Fruit fly (Drosophila melanogaster) whole organism, larva: ENCODE data around the gene sl.

Source experiments
- noc ChIP-seq: fragments of 200-800 bp; sonication (Bioruptor generic); optimal IDR thresholded peaks from 3 replicates; lab custom pipeline; 2019; ENCODE audit warnings: missing biosample characterization, mild to moderate bottlenecking, missing genetic modification characterization, moderate library complexity

The sl gene

DNA sequence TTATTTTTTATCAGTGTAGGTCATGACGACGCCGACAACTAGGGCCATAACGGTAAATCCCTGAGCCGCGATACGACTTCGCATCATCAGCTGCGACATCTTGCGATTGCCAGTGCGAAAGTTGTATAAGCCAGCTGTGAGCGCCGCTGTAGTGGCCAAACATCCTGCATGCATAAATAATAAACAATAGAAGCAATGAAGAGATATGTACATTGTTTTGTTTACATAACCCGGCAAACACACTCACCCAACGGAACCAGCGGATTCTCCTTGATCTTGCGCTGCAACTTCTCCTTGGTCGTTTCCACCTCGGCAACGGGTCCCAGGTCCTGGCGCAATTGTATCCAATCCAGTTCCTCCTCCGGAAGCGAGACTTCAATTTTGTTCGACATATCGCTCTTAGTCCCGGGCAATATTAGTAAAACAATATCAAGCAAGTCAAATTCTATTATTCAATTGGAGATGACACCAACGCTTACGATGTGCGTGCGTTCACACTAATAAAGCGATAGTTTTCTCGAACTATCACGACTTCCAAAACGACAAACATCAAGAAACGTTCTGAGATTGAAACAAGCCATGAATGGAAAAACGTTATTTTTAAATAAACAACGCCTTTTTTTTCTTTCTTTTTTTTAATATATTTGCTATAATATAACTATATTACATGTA lies 18.4 kb upstream of the sl start:
- no peak for TF ChIP-seq noc

DNA sequence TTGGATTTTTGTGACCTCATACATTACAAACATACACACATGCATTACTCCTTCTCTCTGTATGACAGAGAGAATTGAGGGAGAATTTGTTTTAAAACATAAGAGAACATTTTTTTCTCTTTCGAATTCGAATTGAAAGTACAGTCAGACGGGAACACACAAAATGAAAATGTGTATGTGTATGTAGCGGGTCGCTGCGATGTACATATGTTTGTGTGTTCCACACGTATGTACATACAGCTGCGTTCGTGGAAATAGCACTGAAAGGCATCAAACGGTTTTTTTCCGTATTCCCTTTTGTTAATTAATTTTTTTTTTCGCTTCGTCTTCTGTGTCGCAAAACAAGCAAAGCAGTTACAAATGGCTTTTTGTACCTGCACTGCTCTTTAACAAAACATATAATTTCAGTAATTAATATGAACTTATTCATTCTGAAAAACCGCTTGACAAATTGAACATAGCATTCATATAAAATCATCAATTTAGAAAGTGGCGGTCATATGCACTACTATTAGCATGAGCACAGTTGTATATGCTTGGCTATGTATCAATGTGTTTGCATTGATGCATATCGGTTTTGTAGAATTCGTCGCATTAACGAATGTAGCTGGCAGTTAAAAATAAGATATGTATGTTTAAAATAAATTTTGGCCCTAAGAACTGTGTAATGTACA lies 17.4 kb upstream of the sl start:
- TF ChIP-seq noc = peak; percentile 98

DNA sequence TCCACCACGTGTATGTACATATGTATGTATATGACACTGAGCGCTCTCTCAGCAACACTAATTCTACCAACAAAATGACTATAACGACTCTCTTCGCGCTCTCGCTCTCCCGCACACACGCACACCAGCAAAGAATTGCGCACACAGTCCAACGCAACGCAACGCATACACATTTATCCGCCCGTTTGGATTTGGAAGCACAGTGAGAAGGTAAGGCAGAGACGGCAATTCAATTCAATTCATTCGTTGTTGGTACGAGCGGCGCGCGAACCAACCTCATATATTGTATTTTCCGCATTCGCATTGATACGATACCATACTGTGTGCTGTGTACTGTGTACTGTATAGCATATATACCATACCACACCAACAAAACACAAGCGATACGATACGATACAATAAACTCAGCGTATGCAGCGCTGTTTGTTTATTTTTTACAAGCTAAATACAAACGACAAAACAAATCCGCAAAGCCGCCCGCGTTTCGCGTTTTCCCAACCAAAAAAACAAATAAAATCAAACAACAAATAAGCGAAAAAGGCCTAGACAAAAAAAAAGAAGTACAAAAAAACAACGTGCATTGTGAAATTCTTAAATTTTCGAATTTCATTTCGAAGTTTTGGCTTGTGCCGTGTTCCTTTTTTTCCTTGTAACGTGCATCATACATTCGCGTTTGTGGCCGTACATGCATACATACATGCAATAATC lies 16.5 kb upstream of the sl start, which contains the start of the genes CG9921 and Dsp1:
TSS of gene CG9921 (minus strand) at position 167 of the 708 bp plus-strand sequence.
TSS of gene Dsp1 (plus strand) at position 179 of the 708 bp plus-strand sequence.
- no peak for TF ChIP-seq noc

DNA sequence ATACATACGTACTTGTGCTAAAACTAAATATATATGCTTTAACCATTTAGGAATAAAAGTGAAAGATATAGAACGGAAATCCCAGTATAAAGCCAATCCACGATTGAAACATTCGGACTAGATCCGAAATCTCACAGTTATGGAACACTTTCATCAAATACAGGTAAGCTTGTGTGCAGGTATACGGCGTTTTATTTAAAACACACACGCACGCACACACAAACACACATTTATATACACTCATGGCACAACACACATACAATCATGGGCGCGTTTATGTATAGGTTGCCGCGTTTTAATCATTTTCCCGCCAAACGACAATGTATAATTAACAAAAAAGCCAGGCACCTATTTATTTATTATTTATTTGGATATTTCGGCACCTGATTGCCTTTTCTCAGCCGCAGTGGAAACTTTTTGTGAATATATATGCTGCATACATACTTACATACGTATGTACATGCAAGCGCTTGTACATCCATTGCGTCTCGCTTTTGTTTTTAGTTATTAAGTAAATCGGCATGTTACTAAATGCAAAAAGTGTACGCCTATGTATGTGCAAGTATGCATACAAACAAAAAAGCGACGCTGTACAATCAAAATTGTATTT lies 15.8 kb upstream of the sl start:
- no peak for TF ChIP-seq noc

DNA sequence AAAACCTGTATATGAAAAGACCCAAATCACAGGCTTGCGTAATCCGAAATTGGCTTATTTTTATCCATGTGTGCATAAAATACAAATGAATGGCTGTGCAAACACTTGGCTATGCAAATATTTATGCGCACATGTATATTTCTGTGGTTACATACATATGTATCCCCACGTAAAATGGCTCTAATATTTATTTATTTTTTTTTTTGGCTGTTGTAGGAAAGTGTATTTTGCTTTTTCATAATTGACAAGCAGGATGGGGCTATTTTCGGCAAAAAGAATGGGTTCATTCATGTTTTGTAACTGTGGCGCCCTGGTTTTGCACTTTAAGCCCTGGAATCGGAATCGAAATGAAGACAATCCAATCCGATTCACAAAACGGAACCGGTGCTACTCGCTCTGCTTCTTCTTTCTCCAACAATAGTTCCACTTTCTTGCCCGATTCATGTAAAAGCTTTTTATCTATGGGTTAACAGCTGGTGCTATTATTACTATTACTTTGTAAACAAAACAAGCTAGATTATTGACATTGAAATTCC lies 14.9 kb upstream of the sl start:
- peak; percentile 69 for TF ChIP-seq noc

DNA sequence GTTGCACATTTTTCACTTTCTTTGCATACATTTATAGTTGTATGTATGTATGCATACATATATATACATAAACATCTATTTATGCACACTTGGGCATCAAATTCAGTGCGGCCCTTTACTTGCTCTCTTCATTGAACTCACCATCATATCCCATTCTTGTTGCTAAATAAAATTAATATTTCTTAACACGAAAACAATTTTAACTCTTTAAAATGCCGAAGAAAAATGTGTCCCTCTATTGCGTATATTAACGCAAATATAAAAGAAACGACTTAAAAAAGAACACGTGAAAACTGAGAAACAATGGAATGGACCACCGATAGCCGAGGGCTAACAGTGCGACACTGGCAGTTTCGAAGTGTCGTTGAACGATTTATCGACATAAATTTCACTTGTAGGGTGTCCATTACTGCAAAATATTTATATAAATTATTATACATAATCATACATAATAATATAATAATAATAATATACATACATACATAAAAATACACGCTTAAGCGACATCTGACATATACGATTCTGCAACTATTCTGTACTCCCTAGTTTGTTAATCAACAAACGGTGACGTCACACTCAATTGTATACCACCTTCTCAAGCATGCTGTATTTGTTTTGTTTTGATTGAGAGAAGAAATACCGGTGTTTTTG lies 8.7 kb downstream of the sl start, which contains the start of the genes U2af50 and PIG-Q:
TSS of gene U2af50 (minus strand) at position 370 of the 651 bp plus-strand sequence.
TSS of gene PIG-Q (plus strand) at position 474 of the 651 bp plus-strand sequence.
- TF ChIP-seq noc = no peak

DNA sequence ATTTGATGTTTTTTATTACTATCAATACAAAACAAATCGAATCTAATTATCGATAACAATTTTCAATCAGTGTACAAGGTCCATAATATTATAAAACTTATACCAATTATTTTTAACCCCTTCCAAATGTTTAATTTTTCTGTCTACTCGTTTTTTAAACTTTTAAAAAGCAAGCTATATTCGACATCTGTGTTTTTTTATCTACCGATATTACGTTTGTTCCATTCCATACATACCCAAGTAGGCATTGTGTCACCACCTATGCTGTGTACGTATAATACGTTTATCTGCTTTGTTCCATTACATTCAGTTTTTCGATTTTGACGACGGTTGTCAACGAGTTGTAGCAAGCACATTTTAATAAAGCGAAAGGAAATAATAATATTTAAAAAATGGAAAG lies 11.2 kb downstream of the sl start, which contains the start of gene nonA:
TSS of gene nonA (plus strand) at position 264 of the 400 bp plus-strand sequence.
- no peak for TF ChIP-seq noc

DNA sequence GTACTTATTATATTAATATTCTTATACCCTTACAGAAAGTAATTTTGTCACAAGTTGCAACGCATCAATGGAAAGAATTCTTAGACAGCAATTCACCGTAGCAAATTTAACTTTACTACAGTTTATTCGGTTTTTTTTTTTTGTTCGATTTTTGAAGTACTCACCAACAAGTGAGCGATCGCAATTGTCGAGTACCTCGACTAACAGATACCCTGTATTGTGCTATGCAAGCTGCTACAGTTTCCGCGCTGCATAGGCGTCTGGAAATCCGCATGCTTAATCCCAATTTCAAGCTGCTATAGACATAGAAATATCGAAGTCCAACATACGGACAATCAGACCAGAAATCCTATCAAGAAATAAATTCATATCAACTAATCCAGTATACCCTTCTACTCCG lies 18.5 kb downstream of the sl start:
- no peak for TF ChIP-seq noc

DNA sequence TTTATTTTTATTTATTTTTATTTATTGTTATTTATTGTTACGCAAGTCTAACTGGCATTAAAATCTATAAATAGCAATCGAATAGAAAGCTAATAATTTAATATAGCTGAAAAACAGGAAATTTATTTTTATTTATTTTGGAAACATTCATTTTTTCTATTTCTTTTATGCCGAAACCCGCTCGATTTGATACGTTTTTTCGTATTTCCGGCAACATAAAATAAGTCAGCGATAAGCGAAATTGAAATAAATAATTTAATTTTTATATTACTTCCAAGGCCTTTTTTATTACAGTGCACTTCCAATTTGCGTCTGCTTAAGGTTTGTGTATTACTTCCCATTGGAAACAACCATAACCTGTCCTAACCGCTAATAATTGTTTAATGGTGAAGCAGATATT lies 21.8 kb downstream of the sl start:
- TF ChIP-seq noc = no peak

DNA sequence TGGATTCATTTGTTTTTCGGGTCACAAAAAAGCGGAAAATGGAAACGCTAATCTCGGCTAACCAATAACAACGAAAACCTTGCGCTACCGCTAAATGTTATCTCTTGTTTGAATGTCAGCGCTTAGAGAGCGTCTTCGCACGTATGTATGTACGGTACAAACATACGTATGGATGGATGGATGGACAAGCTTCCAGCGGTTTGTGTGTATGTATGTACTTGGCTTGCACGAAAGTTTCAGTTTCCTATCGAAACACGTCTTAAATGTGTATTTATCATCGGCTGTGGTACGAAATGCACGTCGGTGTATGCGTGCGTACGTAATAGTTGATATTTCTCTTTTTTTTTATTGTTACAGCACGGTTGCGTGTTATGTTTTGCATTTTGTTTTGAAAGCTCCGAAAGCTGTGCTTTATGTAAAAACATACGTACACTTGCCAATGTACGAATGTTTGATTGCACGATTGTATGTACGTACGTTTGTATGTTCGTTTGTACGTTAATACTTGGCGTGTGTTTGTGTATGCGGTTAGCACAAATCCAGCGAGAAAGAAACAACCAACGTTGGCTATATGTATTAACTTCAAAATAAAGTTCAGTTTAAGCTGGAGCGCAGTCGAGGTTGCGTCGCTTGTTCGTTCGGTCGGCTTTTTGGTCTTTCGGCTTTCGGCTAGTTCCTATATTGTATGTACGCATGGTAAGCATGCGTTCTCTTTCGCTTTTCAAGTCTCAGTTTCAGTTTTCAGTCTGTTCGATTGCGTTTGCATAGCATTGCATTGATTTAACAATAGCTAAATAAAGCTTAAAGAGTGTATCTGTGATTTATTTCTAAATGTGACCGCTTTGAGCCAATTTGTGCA lies 22.6 kb downstream of the sl start, which contains the start of gene Fur2:
TSS of gene Fur2 (plus strand) at position 595 of the 859 bp plus-strand sequence.
- TF ChIP-seq noc = no peak

DNA sequence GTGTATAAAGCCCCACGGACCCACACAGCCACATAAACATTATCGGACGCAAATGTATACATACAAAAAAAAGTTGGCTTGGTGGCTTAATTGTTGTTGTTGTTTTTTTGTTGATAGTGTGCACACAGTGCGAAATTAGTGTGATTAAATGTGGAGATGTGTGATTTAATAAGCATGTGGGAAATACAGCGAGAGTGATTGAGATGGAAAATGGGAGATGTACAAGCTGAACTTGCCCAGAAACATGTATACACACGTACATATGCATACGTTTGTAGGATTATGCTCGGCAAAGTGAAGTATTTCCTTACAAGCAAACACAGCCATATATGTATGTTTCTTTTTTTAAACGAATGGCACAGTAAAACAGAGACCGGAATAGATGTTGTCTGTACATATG lies 23.4 kb downstream of the sl start:
- TF ChIP-seq noc = no peak

DNA sequence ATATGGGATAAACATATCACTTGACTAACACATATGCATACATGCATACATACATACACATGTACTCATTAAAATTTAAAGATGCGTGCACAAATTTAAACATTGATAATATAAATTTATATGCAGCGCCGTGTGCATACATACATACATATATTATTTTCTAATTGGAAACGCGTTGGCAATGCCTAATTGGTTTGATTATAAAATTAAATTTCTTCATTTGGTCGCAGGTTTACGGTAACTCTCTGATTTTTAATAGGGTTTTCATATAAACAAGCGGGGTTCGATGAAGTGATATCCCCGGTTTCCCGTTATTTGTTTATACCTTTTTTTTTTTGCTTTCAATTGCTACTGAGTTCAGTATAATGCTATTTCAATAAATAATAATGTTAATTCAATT lies 23.9 kb downstream of the sl start:
- no peak for TF ChIP-seq noc

DNA sequence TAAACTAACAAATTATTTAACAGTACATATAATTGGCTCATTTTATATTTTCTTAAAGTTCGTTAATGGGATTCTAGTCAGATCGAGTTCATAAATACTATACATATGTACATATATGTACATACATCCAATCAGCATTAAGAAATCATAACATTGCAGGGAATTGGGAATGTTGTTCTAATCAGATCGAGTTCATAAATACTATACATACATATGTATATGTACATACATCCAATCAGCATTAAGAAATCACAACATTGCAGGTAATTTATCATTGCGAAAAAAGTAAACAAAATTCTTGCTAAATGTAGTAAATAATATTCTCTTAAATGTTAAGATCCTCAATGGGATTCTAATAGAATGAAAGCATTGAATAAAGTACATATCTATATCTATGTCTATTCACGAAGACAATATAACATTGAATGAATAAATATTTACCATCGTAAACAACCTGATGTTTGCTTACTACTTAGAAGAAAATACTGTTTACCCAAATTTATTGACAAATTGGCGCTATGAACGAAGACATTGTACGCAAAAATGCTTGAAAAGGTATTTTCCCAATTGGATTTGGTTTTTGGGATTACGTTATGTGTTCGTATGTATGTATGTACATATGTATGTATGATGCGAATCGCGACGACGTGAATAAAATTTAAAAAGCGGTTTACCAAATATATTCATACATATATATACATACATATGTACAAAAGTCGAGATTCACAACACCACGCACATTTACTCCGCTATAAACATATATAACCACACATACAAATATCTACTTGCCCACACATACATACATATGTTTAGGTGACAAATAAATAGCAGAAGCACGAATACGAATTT lies 33.8 kb downstream of the sl start:
- TF ChIP-seq noc = peak; percentile 90
